Fruit fly (Drosophila melanogaster) whole organism, prepupa: Measurements from ENCODE around the gene CG17163.

Source experiments
- Blimp-1 ChIP-seq: fragments of 200-800 bp; sonication (Bioruptor generic); optimal IDR thresholded peaks from 3 replicates; lab custom pipeline; 2017; ENCODE audit warnings: missing biosample characterization, missing genetic modification characterization, mild to moderate bottlenecking, moderate library complexity, missing genetic modification reagents
- CG10631 ChIP-seq: fragments of 200-800 bp; sonication (Bioruptor generic); optimal IDR thresholded peaks from 2 replicates; lab custom pipeline; 2016; ENCODE audit warnings: missing biosample characterization, missing genetic modification characterization
- CG11294 ChIP-seq: fragments of 200-800 bp; sonication (Bioruptor generic); IDR thresholded peaks from 2 replicates; pipeline ENCODE4 v1.3.6; 2022; ENCODE audit warnings: missing biosample characterization, missing genetic modification characterization
- CG15336 ChIP-seq: fragments of 200-800 bp; sonication (Bioruptor generic); IDR thresholded peaks from 2 replicates; pipeline ENCODE4 v1.3.6; 2022; ENCODE audit warnings: missing biosample characterization, missing genetic modification characterization
- CG1621 ChIP-seq: fragments of 200-800 bp; sonication (Bioruptor generic); optimal IDR thresholded peaks from 3 replicates; lab custom pipeline; 2018; ENCODE audit warnings: missing biosample characterization, mild to moderate bottlenecking, missing genetic modification characterization
- CG3032 ChIP-seq: fragments of 200-800 bp; optimal IDR thresholded peaks from 2 replicates; lab custom pipeline; 2019; ENCODE audit warnings: missing biosample characterization, mild to moderate bottlenecking, missing genetic modification characterization, moderate library complexity
- CG32006 ChIP-seq: fragments of 200-800 bp; sonication (Bioruptor generic); optimal IDR thresholded peaks from 3 replicates; lab custom pipeline; 2017; ENCODE audit warnings: missing biosample characterization, mild to moderate bottlenecking, missing genetic modification characterization
- CG34406 ChIP-seq: fragments of 200-800 bp; sonication (Bioruptor generic); optimal IDR thresholded peaks from 3 replicates; lab custom pipeline; 2016; ENCODE audit warnings: missing biosample characterization, missing genetic modification characterization
- CG3919 ChIP-seq: fragments of 200-800 bp; sonication (Bioruptor generic); optimal IDR thresholded peaks from 3 replicates; lab custom pipeline; 2016; ENCODE audit warnings: missing biosample characterization, missing genetic modification characterization
- CG4318 ChIP-seq: fragments of 200-800 bp; sonication (Bioruptor generic); optimal IDR thresholded peaks from 3 replicates; lab custom pipeline; 2017; ENCODE audit warnings: missing biosample characterization, mild to moderate bottlenecking, missing genetic modification characterization
- CG6276 ChIP-seq: fragments of 200-800 bp; sonication (Bioruptor generic); optimal IDR thresholded peaks from 2 replicates; lab custom pipeline; 2017; ENCODE audit warnings: missing biosample characterization, mild to moderate bottlenecking, missing genetic modification characterization
- CG6808 ChIP-seq: fragments of 200-800 bp; sonication (Bioruptor generic); optimal IDR thresholded peaks from 3 replicates; lab custom pipeline; 2017; ENCODE audit warnings: missing biosample characterization, missing genetic modification characterization, mild to moderate bottlenecking, moderate library complexity, missing genetic modification reagents
- CG6854 ChIP-seq: fragments of 200-800 bp; sonication (Bioruptor generic); optimal IDR thresholded peaks from 2 replicates; lab custom pipeline; 2017; ENCODE audit warnings: missing biosample characterization, mild to moderate bottlenecking, missing genetic modification characterization
- CG8119 ChIP-seq: fragments of 200-800 bp; sonication (Bioruptor generic); IDR thresholded peaks from 3 replicates; pipeline ENCODE4 v1.3.6; 2022; ENCODE audit warnings: missing biosample characterization, missing genetic modification characterization
- CG8632 ChIP-seq: fragments of 200-800 bp; sonication (Bioruptor generic); optimal IDR thresholded peaks from 3 replicates; lab custom pipeline; 2016; ENCODE audit warnings: missing biosample characterization, missing genetic modification characterization
- CG9139 ChIP-seq: fragments of 200-800 bp; sonication (Bioruptor generic); optimal IDR thresholded peaks from 3 replicates; lab custom pipeline; 2017; ENCODE audit warnings: missing biosample characterization, mild to moderate bottlenecking, missing genetic modification characterization
- Eip78C ChIP-seq: fragments of 200-800 bp; sonication (Bioruptor generic); peaks from one replicate; lab custom pipeline; 2016; ENCODE audit warnings: missing biosample characterization, missing genetic modification characterization
- Ets21C ChIP-seq: fragments of 200-800 bp; sonication (Bioruptor generic); optimal IDR thresholded peaks from 3 replicates; lab custom pipeline; 2016; ENCODE audit warnings: missing biosample characterization, missing genetic modification characterization
- Gug ChIP-seq: fragments of 200-800 bp; sonication (Bioruptor generic); IDR thresholded peaks from 2 replicates; pipeline ENCODE4 v1.3.6; 2022; ENCODE audit warnings: missing biosample characterization, missing genetic modification characterization
- Hr38 ChIP-seq: sonication (Bioruptor generic); optimal IDR thresholded peaks from 2 replicates; lab custom pipeline; 2016; ENCODE audit warnings: missing biosample characterization, missing genetic modification characterization
- Hr4 ChIP-seq: fragments of 200-800 bp; sonication (Bioruptor generic); optimal IDR thresholded peaks from 3 replicates; lab custom pipeline; 2016; ENCODE audit warnings: missing biosample characterization, missing genetic modification characterization
- Lpt ChIP-seq: fragments of 200-800 bp; sonication (Bioruptor generic); optimal IDR thresholded peaks from 3 replicates; lab custom pipeline; 2016; ENCODE audit warnings: missing biosample characterization, missing genetic modification characterization
- Met ChIP-seq: fragments of 200-800 bp; sonication (Bioruptor generic); optimal IDR thresholded peaks from 3 replicates; lab custom pipeline; 2016; ENCODE audit warnings: missing biosample characterization, missing genetic modification characterization
- OdsH ChIP-seq: fragments of 200-800 bp; sonication (Bioruptor generic); optimal IDR thresholded peaks from 3 replicates; lab custom pipeline; 2016; ENCODE audit warnings: missing biosample characterization, missing genetic modification characterization
- Sox102F ChIP-seq: fragments of 200-800 bp; sonication (Bioruptor generic); optimal IDR thresholded peaks from 2 replicates; lab custom pipeline; 2016; ENCODE audit warnings: missing biosample characterization, mild to moderate bottlenecking, missing genetic modification characterization
- Sox14 ChIP-seq: fragments of 200-800 bp; sonication (Bioruptor generic); optimal IDR thresholded peaks from 3 replicates; lab custom pipeline; 2016; ENCODE audit warnings: missing biosample characterization, missing genetic modification characterization
- achi ChIP-seq: fragments of 200-800 bp; sonication (Bioruptor generic); optimal IDR thresholded peaks from 3 replicates; lab custom pipeline; 2016; ENCODE audit warnings: missing biosample characterization, missing genetic modification characterization
- acj6 ChIP-seq: fragments of 200-800 bp; sonication (Bioruptor generic); optimal IDR thresholded peaks from 3 replicates; lab custom pipeline; 2016; ENCODE audit warnings: missing biosample characterization, missing genetic modification characterization
- cyc ChIP-seq: fragments of 200-800 bp; sonication (Bioruptor generic); optimal IDR thresholded peaks from 3 replicates; lab custom pipeline; 2016; ENCODE audit warnings: missing biosample characterization, missing genetic modification characterization
- eg ChIP-seq: fragments of 200-800 bp; sonication (Bioruptor generic); IDR thresholded peaks from 3 replicates; pipeline ENCODE4 v1.3.6; 2022; ENCODE audit warnings: missing biosample characterization, missing genetic modification characterization
- fd59A ChIP-seq: fragments of 200-800 bp; sonication (Bioruptor generic); optimal IDR thresholded peaks from 2 replicates; lab custom pipeline; 2017; ENCODE audit warnings: missing biosample characterization, mild to moderate bottlenecking, missing genetic modification characterization, missing genetic modification reagents
- fkh ChIP-seq: fragments of 200-800 bp; sonication (Bioruptor generic); optimal IDR thresholded peaks from 3 replicates; lab custom pipeline; 2017; ENCODE audit warnings: missing biosample characterization, mild to moderate bottlenecking, missing genetic modification characterization, moderate library complexity
- lz ChIP-seq: fragments of 200-800 bp; sonication (Bioruptor generic); optimal IDR thresholded peaks from 3 replicates; lab custom pipeline; 2016; ENCODE audit warnings: missing biosample characterization, missing genetic modification characterization
- pdm3 ChIP-seq: fragments of 200-800 bp; sonication (Bioruptor generic); optimal IDR thresholded peaks from 3 replicates; lab custom pipeline; 2016; ENCODE audit warnings: missing biosample characterization, missing genetic modification characterization
- salr ChIP-seq, 2 experiments: fragments of 200-800 bp; sonication (Bioruptor generic); optimal IDR thresholded peaks; 3 replicates each; lab custom pipeline; 2016 to 2018; ENCODE audit warnings: missing biosample characterization in 2 of 2, missing genetic modification characterization in 2 of 2, mild to moderate bottlenecking in 1 of 2
- spab ChIP-seq: fragments of 200-800 bp; sonication (Bioruptor generic); optimal IDR thresholded peaks from 2 replicates; lab custom pipeline; 2017; ENCODE audit warnings: missing biosample characterization, mild to moderate bottlenecking, missing genetic modification characterization, missing genetic modification reagents
- ss ChIP-seq, 2 experiments: fragments of 200-800 bp; sonication (Bioruptor generic); optimal IDR thresholded peaks; 2 replicates in 1 of 2; 3 replicates in 1 of 2; lab custom pipeline; 2017 to 2018; ENCODE audit warnings: mild to moderate bottlenecking in 2 of 2, missing biosample characterization in 2 of 2, missing genetic modification characterization in 2 of 2, moderate library complexity in 1 of 2
- svp ChIP-seq: fragments of 200-800 bp; sonication (Bioruptor generic); peaks from one replicate; lab custom pipeline; 2016; ENCODE audit warnings: missing biosample characterization, missing genetic modification characterization
- topi ChIP-seq: fragments of 200-800 bp; sonication (Bioruptor generic); optimal IDR thresholded peaks from 3 replicates; lab custom pipeline; 2016; ENCODE audit warnings: missing biosample characterization, missing genetic modification characterization

The CG17163 gene

DNA sequence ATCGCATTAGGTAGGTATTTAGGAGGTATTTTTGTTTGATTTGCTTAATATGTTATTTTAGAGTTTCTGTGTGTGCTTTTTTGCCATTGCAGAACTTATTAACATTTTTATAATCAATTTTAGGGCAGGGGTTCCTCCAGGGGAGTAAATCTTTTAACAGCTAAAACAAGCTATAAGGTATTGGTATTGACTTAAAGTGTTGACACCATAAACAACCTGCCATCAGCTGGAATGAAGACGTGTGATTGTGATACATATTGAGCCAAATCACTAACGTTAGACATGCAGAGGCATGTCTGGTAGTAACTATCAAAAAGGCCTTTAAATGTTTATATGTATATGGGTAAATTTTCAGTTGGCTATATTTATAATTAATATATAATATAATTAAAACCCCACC, 9.3 kb upstream of the CG17163 start:
- TF ChIP-seq achi (GFP tag; lab: Kevin White, UChicago) = no peak
- TF ChIP-seq salr (GFP tag; optimal IDR thresholded peaks at IDR 0.05; lab: Kevin White, UChicago) = no peak
- TF ChIP-seq cyc (GFP tag; lab: Kevin White, UChicago) = no peak
- no peak for TF ChIP-seq lz (GFP tag; lab: Kevin White, UChicago)
- peak; percentile 38 for TF ChIP-seq fkh (GFP tag; lab: Kevin White, UChicago)
- TF ChIP-seq, all 60 proteins: peak for 1

DNA sequence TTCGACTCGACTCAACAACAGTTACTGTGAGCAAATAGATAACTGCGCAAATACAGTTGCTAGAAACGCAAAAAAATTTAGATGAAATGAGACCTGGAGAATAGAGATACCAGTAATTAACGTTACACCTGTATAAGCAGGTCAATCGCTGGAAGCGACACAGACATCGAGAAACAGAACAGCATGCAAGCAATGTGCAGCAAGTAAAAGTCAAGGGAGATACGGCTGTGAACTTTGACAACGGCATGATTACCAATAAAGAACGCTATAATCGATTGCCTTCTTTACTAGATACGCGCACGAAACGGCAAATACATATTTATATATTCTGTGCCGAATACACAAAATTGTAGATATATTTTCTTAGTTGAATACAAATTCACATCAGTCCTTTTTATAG, 8.8 kb upstream of the CG17163 start:
- TF ChIP-seq svp (GFP tag; lab: Kevin White, UChicago) (peak; percentile 94), CG8119 (GFP tag; lab: Robert Waterston, UW) (no peak)

DNA sequence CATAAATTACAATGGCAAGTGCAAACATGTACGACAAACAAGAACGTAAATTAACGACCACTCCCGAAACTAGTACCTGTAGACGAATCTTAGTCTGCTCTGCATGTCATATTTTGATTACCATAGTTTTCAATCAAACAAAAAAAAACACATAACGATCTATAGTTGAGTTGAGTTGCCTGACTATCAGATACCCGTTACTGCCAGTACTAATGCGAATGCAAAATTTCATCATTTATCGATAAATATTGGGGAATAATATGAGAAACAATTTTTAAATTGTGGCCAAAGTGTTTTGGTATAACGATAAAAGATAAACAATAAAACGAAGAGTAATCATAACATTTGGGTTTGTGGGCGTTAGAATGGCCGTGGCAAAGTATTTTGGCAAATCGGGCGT, 8.0 kb upstream of the CG17163 start:
- no peak for TF ChIP-seq CG11294 (GFP tag; lab: Robert Waterston, UW)
- TF ChIP-seq CG6276 (GFP tag; lab: Kevin White, UChicago) = no peak
- TF ChIP-seq Sox102F (GFP tag; lab: Kevin White, UChicago) = no peak
- no peak for TF ChIP-seq CG9139 (GFP tag; lab: Kevin White, UChicago)
- no peak for TF ChIP-seq eg
- no peak for TF ChIP-seq topi (GFP tag; lab: Kevin White, UChicago)
- no peak for TF ChIP-seq Hr38 (GFP tag; lab: Kevin White, UChicago)
- TF ChIP-seq ss (GFP tag; optimal IDR thresholded peaks at IDR 0.05; lab: Kevin White, UChicago) = no peak
- TF ChIP-seq lz (GFP tag; lab: Kevin White, UChicago) = no peak
- TF ChIP-seq fd59A (GFP tag; lab: Kevin White, UChicago) = no peak
- TF ChIP-seq salr (GFP tag; optimal IDR thresholded peaks at IDR 0.05; lab: Kevin White, UChicago) = no peak
- TF ChIP-seq CG15336 (GFP tag; lab: Robert Waterston, UW) = no peak
- no peak for TF ChIP-seq Gug
- TF ChIP-seq Sox14 (GFP tag; lab: Kevin White, UChicago) = no peak
- no peak for TF ChIP-seq CG1621 (tag; lab: Kevin White, UChicago)
- no peak for TF ChIP-seq CG34406 (GFP tag; lab: Kevin White, UChicago)
- TF ChIP-seq CG6808 (GFP tag; lab: Kevin White, UChicago) = no peak
- TF ChIP-seq fkh (GFP tag; lab: Kevin White, UChicago) = no peak
- no peak for TF ChIP-seq acj6

DNA sequence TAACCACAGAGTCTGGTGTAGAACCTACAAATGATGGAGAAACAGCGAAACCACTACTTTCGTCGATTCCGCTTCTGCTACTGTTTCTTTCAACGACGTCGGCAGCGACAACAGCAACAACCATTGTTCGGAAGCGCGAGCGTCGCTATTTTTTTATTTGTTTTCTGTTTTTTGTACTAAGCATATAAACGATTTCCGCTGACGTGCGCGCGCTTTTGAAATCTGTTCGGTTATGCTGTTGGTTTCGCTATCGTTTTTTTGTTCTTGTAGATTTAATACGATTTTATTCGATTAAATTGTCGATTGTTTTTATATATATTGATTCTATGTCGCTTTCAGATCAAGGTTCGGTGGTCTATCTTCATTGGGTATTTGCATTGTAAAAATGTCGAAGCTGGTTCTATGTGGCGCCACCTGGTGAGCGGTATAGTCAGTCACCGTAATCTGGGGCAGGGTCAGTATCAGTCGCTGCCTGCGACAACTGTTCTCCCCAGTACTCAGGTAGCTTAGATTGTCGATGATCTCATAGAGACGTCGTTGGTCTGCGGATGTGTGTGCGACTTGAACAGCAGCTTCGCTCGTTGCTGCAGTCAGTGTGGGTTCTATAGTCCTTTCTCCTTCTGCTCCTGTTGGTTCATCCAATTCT, 6.7 kb upstream of the CG17163 start:
- no peak for TF ChIP-seq CG32006 (GFP tag; lab: Kevin White, UChicago)
- no peak for TF ChIP-seq spab (GFP tag; lab: Kevin White, UChicago)
- TF ChIP-seq svp (GFP tag; lab: Kevin White, UChicago) = peak; percentile 83
- TF ChIP-seq OdsH (GFP tag; lab: Kevin White, UChicago) = no peak
- no peak for TF ChIP-seq CG3032 (tag; lab: Kevin White, UChicago)
- TF ChIP-seq, all 60 proteins: peak for 1

DNA sequence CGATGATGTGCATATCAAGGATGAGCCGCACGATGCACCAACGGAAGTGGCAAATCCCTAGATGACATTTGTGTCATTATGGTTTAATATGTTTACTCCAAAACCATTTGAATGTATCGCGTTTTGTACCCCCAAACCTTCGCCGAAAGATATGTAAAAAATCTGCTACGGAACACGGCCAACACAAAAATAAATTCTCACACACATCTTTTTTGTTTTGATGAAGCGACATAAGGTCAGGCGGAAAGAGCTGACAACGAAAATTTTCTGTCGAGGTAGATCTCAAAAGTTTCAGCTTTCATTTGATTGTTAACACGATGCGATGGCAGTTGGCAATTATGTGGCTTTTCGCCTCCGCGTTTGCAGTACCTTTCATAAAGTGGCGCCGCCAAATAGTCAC, 1.9 kb upstream of the CG17163 start, which contains the start of gene CG17169:
Gene CG17169 (plus strand): TSS at position 301 of the 400 bp plus-strand sequence.
- TF ChIP-seq Ets21C (GFP tag; lab: Kevin White, UChicago) (no peak), Eip78C (no peak), CG6854 (no peak), CG10631 (GFP tag; lab: Kevin White, UChicago) (no peak), Hr4 (GFP tag; lab: Kevin White, UChicago) (no peak), Lpt (GFP tag; lab: Kevin White, UChicago) (no peak), CG3032 (tag; lab: Kevin White, UChicago) (no peak), CG3919 (GFP tag; lab: Kevin White, UChicago) (no peak), CG4318 (GFP tag; lab: Kevin White, UChicago) (no peak), CG8632 (GFP tag; lab: Kevin White, UChicago) (no peak), pdm3 (GFP tag; lab: Kevin White, UChicago) (no peak), Blimp-1 (GFP tag; lab: Kevin White, UChicago) (no peak), Met (no peak), Hr38 (GFP tag; lab: Kevin White, UChicago) (no peak), salr (GFP tag; optimal IDR thresholded peaks at IDR 0.05; lab: Kevin White, UChicago) (no peak)
